Fruit fly (Drosophila melanogaster) whole organism, embryonic: ENCODE data around the gene drm.
A peak's percentile ranks its signal among the peaks of the same experiment; 100 is the strongest.

Experiments
- ATbp ChIP-seq: fragments of 200-800 bp; sonication (Bioruptor generic); optimal IDR thresholded peaks from 2 replicates; lab custom pipeline; 2017; ENCODE audit warnings: missing biosample characterization, mild to moderate bottlenecking, missing genetic modification characterization, missing genetic modification reagents
- CG10462 ChIP-seq: fragments of 200-800 bp; sonication (Bioruptor generic); optimal IDR thresholded peaks from 2 replicates; lab custom pipeline; 2016; ENCODE audit warnings: missing biosample characterization, missing genetic modification characterization
- CG10565 ChIP-seq: fragments of 200-800 bp; sonication (Bioruptor generic); optimal IDR thresholded peaks from 3 replicates; lab custom pipeline; 2016; ENCODE audit warnings: missing biosample characterization, mild to moderate bottlenecking, missing genetic modification characterization
- CG12299 ChIP-seq: fragments of 200-800 bp; sonication (Bioruptor generic); optimal IDR thresholded peaks from 2 replicates; lab custom pipeline; 2018; ENCODE audit warnings: missing biosample characterization, mild to moderate bottlenecking, missing genetic modification characterization
- CG13123 ChIP-seq: fragments of 200-800 bp; sonication (Bioruptor generic); optimal IDR thresholded peaks from 2 replicates; lab custom pipeline; 2016; ENCODE audit warnings: missing biosample characterization, missing genetic modification characterization
- CG14965 ChIP-seq: fragments of 200-800 bp; sonication (Bioruptor generic); optimal IDR thresholded peaks from 2 replicates; lab custom pipeline; 2016; ENCODE audit warnings: missing biosample characterization, missing genetic modification characterization, borderline replicate concordance
- CG1529 ChIP-seq: fragments of 200-800 bp; sonication (Bioruptor generic); optimal IDR thresholded peaks from 3 replicates; lab custom pipeline; 2018; ENCODE audit warnings: missing biosample characterization, missing genetic modification characterization
- CG15601 ChIP-seq: fragments of 200-800 bp; sonication (Bioruptor generic); optimal IDR thresholded peaks from 3 replicates; lab custom pipeline; 2019; ENCODE audit warnings: missing biosample characterization, mild to moderate bottlenecking, missing genetic modification characterization, moderate library complexity
- CG16779 ChIP-seq: fragments of 200-800 bp; sonication (Bioruptor generic); IDR thresholded peaks from 2 replicates; pipeline ENCODE4 v1.3.6; 2022; ENCODE audit warnings: missing biosample characterization, missing genetic modification characterization
- CG17361 ChIP-seq: fragments of 200-800 bp; sonication (Bioruptor generic); IDR thresholded peaks from 3 replicates; pipeline ENCODE4 v1.3.6; 2022; ENCODE audit warnings: missing biosample characterization, missing genetic modification characterization
- CG2129 ChIP-seq: fragments of 200-800 bp; sonication (Bioruptor generic); IDR thresholded peaks from 2 replicates; pipeline ENCODE4 v1.3.6; 2022; ENCODE audit warnings: missing biosample characterization, missing genetic modification characterization; ENCODE audit not compliant: partially characterized antibody
- CG2678 ChIP-seq: fragments of 200-800 bp; sonication (Bioruptor generic); optimal IDR thresholded peaks from 3 replicates; lab custom pipeline; 2019; ENCODE audit warnings: missing biosample characterization, mild to moderate bottlenecking, missing genetic modification characterization, moderate library complexity
- CG3281 ChIP-seq: fragments of 200-800 bp; sonication (Bioruptor generic); optimal IDR thresholded peaks from 3 replicates; lab custom pipeline; 2017; ENCODE audit warnings: missing biosample characterization, mild to moderate bottlenecking, missing genetic modification characterization
- CG34376 ChIP-seq: fragments of 200-800 bp; sonication (Bioruptor generic); optimal IDR thresholded peaks from 2 replicates; lab custom pipeline; 2018; ENCODE audit warnings: missing biosample characterization, mild to moderate bottlenecking, missing genetic modification characterization
- CG34422 ChIP-seq: fragments of 200-800 bp; sonication (Bioruptor generic); IDR thresholded peaks from 3 replicates; pipeline ENCODE4 v1.3.6; 2022; ENCODE audit warnings: missing biosample characterization, missing genetic modification characterization
- CG4404 ChIP-seq: fragments of 200-800 bp; sonication (Bioruptor generic); IDR thresholded peaks from 2 replicates; pipeline ENCODE4 v1.3.6; 2022; ENCODE audit warnings: missing biosample characterization, missing genetic modification characterization
- CG4424 ChIP-seq: fragments of 200-800 bp; sonication (Bioruptor generic); optimal IDR thresholded peaks from 3 replicates; lab custom pipeline; 2016; ENCODE audit warnings: missing biosample characterization, missing genetic modification characterization
- CG4730 ChIP-seq: fragments of 200-800 bp; sonication (Bioruptor generic); IDR thresholded peaks from 2 replicates; pipeline ENCODE4 v1.3.6; 2022; ENCODE audit warnings: missing biosample characterization, missing genetic modification characterization
- CG5180 ChIP-seq: fragments of 200-800 bp; sonication (Bioruptor generic); optimal IDR thresholded peaks from 3 replicates; lab custom pipeline; 2017; ENCODE audit warnings: missing biosample characterization, missing genetic modification characterization, mild to moderate bottlenecking, moderate library complexity, missing genetic modification reagents
- CG6854 ChIP-seq: fragments of 200-800 bp; sonication (Bioruptor generic); optimal IDR thresholded peaks from 3 replicates; lab custom pipeline; 2017; ENCODE audit warnings: missing biosample characterization, mild to moderate bottlenecking, missing genetic modification characterization
- CG9437 ChIP-seq: fragments of 200-800 bp; sonication (Bioruptor generic); optimal IDR thresholded peaks from 2 replicates; lab custom pipeline; 2018; ENCODE audit warnings: missing biosample characterization, mild to moderate bottlenecking, missing genetic modification characterization
- CG9609 ChIP-seq: fragments of 200-800 bp; sonication (Bioruptor generic); optimal IDR thresholded peaks from 3 replicates; lab custom pipeline; 2016; ENCODE audit warnings: missing biosample characterization, missing genetic modification characterization
- CG9817 ChIP-seq: fragments of 200-800 bp; sonication (Bioruptor generic); optimal IDR thresholded peaks from 2 replicates; lab custom pipeline; 2018; ENCODE audit warnings: missing biosample characterization, mild to moderate bottlenecking, missing genetic modification characterization, moderate library complexity
- Deaf1 ChIP-seq: fragments of 200-800 bp; optimal IDR thresholded peaks from 3 replicates; lab custom pipeline; 2019; ENCODE audit warnings: missing biosample characterization, mild to moderate bottlenecking, missing genetic modification characterization, moderate library complexity
- E2f1 ChIP-seq: fragments of 200-800 bp; sonication (Bioruptor generic); IDR thresholded peaks from 2 replicates; pipeline ENCODE4 v1.3.6; 2022; ENCODE audit warnings: missing biosample characterization, missing genetic modification characterization
- ERR ChIP-seq: fragments of 200-800 bp; sonication (Bioruptor generic); optimal IDR thresholded peaks from 2 replicates; lab custom pipeline; 2016; ENCODE audit warnings: missing biosample characterization, missing genetic modification characterization
- Jarid2 ChIP-seq: fragments of 200-800 bp; sonication (Bioruptor generic); optimal IDR thresholded peaks from 3 replicates; lab custom pipeline; 2017; ENCODE audit warnings: mild to moderate bottlenecking, missing biosample characterization, missing genetic modification reagents, missing genetic modification characterization
- Max ChIP-seq: fragments of 200-800 bp; sonication (Bioruptor generic); optimal IDR thresholded peaks from 2 replicates; lab custom pipeline; 2016; ENCODE audit warnings: missing biosample characterization, mild to moderate bottlenecking, missing genetic modification characterization
- Neu2 ChIP-seq: fragments of 200-800 bp; sonication (Bioruptor generic); optimal IDR thresholded peaks from 3 replicates; lab custom pipeline; 2016; ENCODE audit warnings: missing biosample characterization, missing genetic modification characterization, borderline replicate concordance
- Optix ChIP-seq: fragments of 200-800 bp; sonication (Bioruptor generic); IDR thresholded peaks from 3 replicates; pipeline ENCODE4 v1.3.6; 2022; ENCODE audit warnings: missing biosample characterization, missing genetic modification characterization
- Poxn ChIP-seq: fragments of 200-800 bp; sonication (Bioruptor generic); IDR thresholded peaks from 2 replicates; pipeline ENCODE4 v1.3.6; 2022; ENCODE audit warnings: missing biosample characterization, missing genetic modification characterization
- Sox102F ChIP-seq: fragments of 200-800 bp; sonication (Bioruptor generic); optimal IDR thresholded peaks from 2 replicates; lab custom pipeline; 2018; ENCODE audit warnings: missing biosample characterization, mild to moderate bottlenecking, missing genetic modification characterization, moderate library complexity
- Sry-δ ChIP-seq: fragments of 200-800 bp; sonication (Bioruptor generic); optimal IDR thresholded peaks from 2 replicates; lab custom pipeline; 2016; ENCODE audit warnings: missing biosample characterization, missing genetic modification characterization
- ap ChIP-seq: fragments of 200-800 bp; sonication (Bioruptor generic); IDR thresholded peaks from 2 replicates; pipeline ENCODE4 v1.3.6; 2022; ENCODE audit warnings: missing biosample characterization, missing genetic modification characterization
- cato ChIP-seq: fragments of 200-800 bp; sonication (Bioruptor generic); optimal IDR thresholded peaks from 2 replicates; lab custom pipeline; 2016; ENCODE audit warnings: missing biosample characterization, missing genetic modification characterization, borderline replicate concordance
- cg ChIP-seq: fragments of 200-800 bp; sonication (Bioruptor generic); optimal IDR thresholded peaks from 3 replicates; lab custom pipeline; 2019; ENCODE audit warnings: missing biosample characterization, mild to moderate bottlenecking, missing genetic modification characterization, moderate library complexity
- cwo ChIP-seq: fragments of 200-800 bp; sonication (Bioruptor generic); optimal IDR thresholded peaks from 3 replicates; lab custom pipeline; 2017; ENCODE audit warnings: missing biosample characterization, missing genetic modification characterization, mild to moderate bottlenecking, moderate library complexity, missing genetic modification reagents
- da ChIP-seq: fragments of 200-800 bp; sonication (Bioruptor generic); optimal IDR thresholded peaks from 2 replicates; lab custom pipeline; 2016; ENCODE audit warnings: missing biosample characterization, missing genetic modification characterization
- fd102C ChIP-seq: fragments of 200-800 bp; sonication (Bioruptor generic); optimal IDR thresholded peaks from 2 replicates; lab custom pipeline; 2018; ENCODE audit warnings: missing biosample characterization, mild to moderate bottlenecking, missing genetic modification characterization, moderate library complexity
- fd3F ChIP-seq: fragments of 200-800 bp; sonication (Bioruptor generic); optimal IDR thresholded peaks from 2 replicates; lab custom pipeline; 2018; ENCODE audit warnings: missing biosample characterization, mild to moderate bottlenecking, missing genetic modification characterization, moderate library complexity
- hkb ChIP-seq, 2 experiments: fragments of 200-800 bp in 1 of 2; fragments of >200 bp in 1 of 2; sonication (Bioruptor generic) in 1 of 2; IDR thresholded peaks in 1 of 2; optimal IDR thresholded peaks in 1 of 2; 2 replicates each; pipeline versions ENCODE4 v1.3.6 to Lab custom; 2017 to 2022; ENCODE audit warnings: missing biosample characterization in 1 of 2, missing genetic modification characterization in 1 of 2
- jing ChIP-seq: fragments of 200-800 bp; sonication (Bioruptor generic); optimal IDR thresholded peaks from 2 replicates; lab custom pipeline; 2018; ENCODE audit warnings: missing biosample characterization, mild to moderate bottlenecking, missing genetic modification characterization
- lilli ChIP-seq: fragments of 200-800 bp; sonication (Bioruptor generic); optimal IDR thresholded peaks from 3 replicates; lab custom pipeline; 2016; ENCODE audit warnings: missing biosample characterization, missing genetic modification characterization
- lov ChIP-seq, 2 experiments: fragments of 200-800 bp in 1 of 2; fragments of >200 bp in 1 of 2; sonication (Bioruptor generic) in 1 of 2; IDR thresholded peaks in 1 of 2; optimal IDR thresholded peaks in 1 of 2; 2 replicates in 1 of 2; 3 replicates in 1 of 2; pipeline versions ENCODE4 v1.3.6 to Lab custom; 2017 to 2022; ENCODE audit warnings: missing biosample characterization in 1 of 2, missing genetic modification characterization in 1 of 2
- maf-S ChIP-seq: fragments of 200-800 bp; sonication (Bioruptor generic); optimal IDR thresholded peaks from 2 replicates; lab custom pipeline; 2016; ENCODE audit warnings: missing biosample characterization, missing genetic modification characterization
- nom ChIP-seq: fragments of 200-800 bp; sonication (Bioruptor generic); optimal IDR thresholded peaks from 2 replicates; lab custom pipeline; 2017; ENCODE audit warnings: missing biosample characterization, missing genetic modification characterization, mild to moderate bottlenecking, moderate library complexity, missing genetic modification reagents
- salm ChIP-seq: fragments of 200-800 bp; sonication (Bioruptor generic); optimal IDR thresholded peaks from 2 replicates; lab custom pipeline; 2018; ENCODE audit warnings: missing biosample characterization, mild to moderate bottlenecking, missing genetic modification characterization
- tx ChIP-seq: fragments of 200-800 bp; sonication (Bioruptor generic); optimal IDR thresholded peaks from 2 replicates; lab custom pipeline; 2016; ENCODE audit warnings: missing biosample characterization, missing genetic modification characterization
- vnd ChIP-seq: fragments of 200-800 bp; sonication (Bioruptor generic); IDR thresholded peaks from 3 replicates; pipeline ENCODE4 v1.3.6; 2022; ENCODE audit warnings: missing biosample characterization, missing genetic modification characterization; ENCODE audit not compliant: partially characterized antibody

The drm gene

dm6 chr2L:3587286-3587685 lies 48.2 kb downstream of the drm start (continued):
- TF ChIP-seq CG2678 (tag; lab: Kevin White, UChicago): peak; percentile 48
- no peak for TF ChIP-seq CG2129 (GFP tag; lab: Robert Waterston, UW)
- TF ChIP-seq Optix: no peak
- TF ChIP-seq CG34376 (GFP tag; lab: Kevin White, UChicago): no peak
- TF ChIP-seq lov (optimal IDR thresholded peaks at IDR 0.05; lab: Kevin White, UChicago): no peak
- TF ChIP-seq lov (GFP tag; IDR thresholded peaks at IDR 0.05; lab: Robert Waterston, UW): no peak
- no peak for TF ChIP-seq fd102C (GFP tag; lab: Kevin White, UChicago)
- TF ChIP-seq Sry-δ (GFP tag; lab: Kevin White, UChicago): no peak
- no peak for TF ChIP-seq cg (GFP tag; lab: Kevin White, UChicago)
- peak; percentile 28 for TF ChIP-seq Jarid2
- no peak for TF ChIP-seq hkb (optimal IDR thresholded peaks at IDR 0.05; lab: Kevin White, UChicago)
- peak; percentile 56; the same call in 1 of the 2 replicates for TF ChIP-seq hkb (GFP tag; IDR thresholded peaks at IDR 0.05; lab: Robert Waterston, UW)
- no peak for TF ChIP-seq CG6854 (GFP tag; lab: Kevin White, UChicago)
- no peak for TF ChIP-seq nom (GFP tag; lab: Kevin White, UChicago)
- TF ChIP-seq Deaf1 (tag; lab: Kevin White, UChicago): no peak
- TF ChIP-seq vnd: no peak
- no peak for TF ChIP-seq Neu2 (GFP tag; lab: Kevin White, UChicago)
- no peak for TF ChIP-seq cwo (GFP tag; lab: Kevin White, UChicago)
- no peak for TF ChIP-seq CG14965 (GFP tag; lab: Kevin White, UChicago)
- no peak for TF ChIP-seq Max
- peak; percentile 52 for TF ChIP-seq CG15601
- no peak for TF ChIP-seq CG3281 (GFP tag; lab: Kevin White, UChicago)
- TF ChIP-seq CG16779 (GFP tag; lab: Robert Waterston, UW): no peak
- no peak for TF ChIP-seq Poxn (GFP tag; lab: Robert Waterston, UW)
- no peak for TF ChIP-seq tx (GFP tag; lab: Kevin White, UChicago)
- peak; percentile 3 for TF ChIP-seq jing
- no peak for TF ChIP-seq cato (GFP tag; lab: Kevin White, UChicago)
- TF ChIP-seq CG17361 (GFP tag; lab: Robert Waterston, UW): peak; percentile 64
- no peak for TF ChIP-seq CG5180 (GFP tag; lab: Kevin White, UChicago)
- TF ChIP-seq salm (tag; lab: Kevin White, UChicago): no peak
- TF ChIP-seq CG4404 (GFP tag; lab: Robert Waterston, UW): no peak
- TF ChIP-seq ATbp (GFP tag; lab: Kevin White, UChicago): peak; percentile 43
- no peak for TF ChIP-seq CG9609 (GFP tag; lab: Kevin White, UChicago)
- peak; percentile 41 for TF ChIP-seq CG4424
- TF ChIP-seq fd3F (GFP tag; lab: Kevin White, UChicago): no peak
- 0 out of 2 replicates have a peak, but pooled peaks have one; percentile 25 for TF ChIP-seq E2f1 (GFP tag; lab: Robert Waterston, UW)
- TF ChIP-seq CG10462 (GFP tag; lab: Kevin White, UChicago): no peak
- TF ChIP-seq CG10565 (GFP tag; lab: Kevin White, UChicago): no peak
- 0 out of 2 replicates have a peak, but pooled peaks have one; percentile 12 for TF ChIP-seq CG4730 (GFP tag; lab: Robert Waterston, UW)
- peak; percentile 35 for TF ChIP-seq Sox102F (GFP tag; lab: Kevin White, UChicago)
- TF ChIP-seq CG13123 (GFP tag; lab: Kevin White, UChicago): no peak
- no peak for TF ChIP-seq da
- no peak for TF ChIP-seq CG12299 (tag; lab: Kevin White, UChicago)
- TF ChIP-seq maf-S: no peak
- peak; percentile 30 for TF ChIP-seq CG1529 (GFP tag; lab: Kevin White, UChicago)
- TF ChIP-seq CG34422: no peak
- no peak for TF ChIP-seq ap (GFP tag; lab: Robert Waterston, UW)
- no peak for TF ChIP-seq CG9437 (GFP tag; lab: Kevin White, UChicago)
- TF ChIP-seq CG9817 (tag; lab: Kevin White, UChicago): no peak
- TF ChIP-seq lilli (GFP tag; lab: Kevin White, UChicago): peak; percentile 20
- no peak for TF ChIP-seq ERR (GFP tag; lab: Kevin White, UChicago)
